Worm (Caenorhabditis elegans) whole organism, early embryonic: Measurements from ENCODE around the gene C17B7.8.

Source experiments
- F13C5.2 ChIP-seq: sonication (generic microtip); optimal IDR thresholded peaks from 2 replicates; lab custom pipeline; 2017; ENCODE audit warnings: mild to moderate bottlenecking, missing genetic modification characterization, inconsistent platforms, missing compliant biosample characterization
- aly-1 ChIP-seq: sonication (generic microtip); optimal IDR thresholded peaks from 2 replicates; lab custom pipeline; 2016; ENCODE audit warnings: missing genetic modification characterization, missing compliant biosample characterization
- ama-1 ChIP-seq: fragments of 150-350 bp; optimal IDR thresholded peaks from 2 replicates; lab custom pipeline; 2014
- ceh-13 ChIP-seq: fragments of 200-800 bp; sonication (Bioruptor generic); optimal IDR thresholded peaks from 2 replicates; lab custom pipeline; 2018; ENCODE audit warnings: mild to moderate bottlenecking, missing genetic modification characterization, missing compliant biosample characterization
- ceh-36 ChIP-seq: sonication (generic microtip); optimal IDR thresholded peaks from 2 replicates; lab custom pipeline; 2016; ENCODE audit warnings: missing genetic modification characterization, inconsistent platforms, missing compliant biosample characterization
- ets-7 ChIP-seq: sonication (generic microtip); optimal IDR thresholded peaks from 2 replicates; lab custom pipeline; 2016; ENCODE audit warnings: missing genotype, missing genetic modification characterization, missing compliant biosample characterization
- flt-1 ChIP-seq: fragments of 200-800 bp; sonication (Bioruptor generic); IDR thresholded peaks from 2 replicates; pipeline ENCODE4 v1.3.6; 2022; ENCODE audit warnings: missing genetic modification characterization, missing compliant biosample characterization
- hmg-4 ChIP-seq: fragments of 200-800 bp; sonication (Bioruptor generic); optimal IDR thresholded peaks from 2 replicates; lab custom pipeline; 2018; ENCODE audit warnings: mild to moderate bottlenecking, missing genetic modification characterization, missing compliant biosample characterization
- hnd-1 ChIP-seq: sonication (generic microtip); optimal IDR thresholded peaks from 2 replicates; lab custom pipeline; 2016; ENCODE audit warnings: missing genetic modification characterization, missing compliant biosample characterization
- pes-1 ChIP-seq: fragments of 200-800 bp; sonication (Bioruptor generic); IDR thresholded peaks from 2 replicates; pipeline ENCODE4 v1.3.6; 2022; ENCODE audit warnings: missing genetic modification reagents, missing genetic modification characterization, missing compliant biosample characterization
- sea-1 ChIP-seq: fragments of 200-800 bp; sonication (Bioruptor generic); conservative IDR thresholded peaks from 2 replicates; pipeline ENCODE4 v1.3.6; 2022; ENCODE audit warnings: missing genetic modification characterization, missing compliant biosample characterization
- tbx-37 ChIP-seq: fragments of 200-800 bp; sonication (Bioruptor generic); conservative IDR thresholded peaks from 2 replicates; pipeline ENCODE4 v1.3.6; 2022; ENCODE audit warnings: missing genetic modification reagents, missing genetic modification characterization, missing compliant biosample characterization
- tra-4 ChIP-seq: sonication (generic microtip); optimal IDR thresholded peaks from 2 replicates; lab custom pipeline; 2017; ENCODE audit warnings: missing genetic modification characterization, missing compliant biosample characterization

DNA sequence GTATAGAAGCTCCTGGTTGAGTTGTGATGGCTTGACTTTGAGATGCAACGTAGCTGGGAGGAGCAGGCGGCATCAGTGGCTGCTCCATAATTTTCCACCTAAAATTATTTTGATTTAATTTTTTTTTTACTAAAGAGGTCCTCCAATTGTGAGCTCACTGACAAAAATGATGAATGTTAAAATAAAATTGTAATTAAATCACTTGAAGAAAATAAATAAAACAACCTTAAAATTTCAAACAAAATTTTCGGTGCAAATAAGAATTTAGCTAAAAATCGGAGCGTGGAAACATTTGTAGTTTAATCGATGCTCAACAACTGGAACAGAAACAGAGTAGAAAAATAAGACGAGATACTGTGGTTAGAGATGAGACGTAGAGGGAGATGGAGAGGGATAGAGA lies 33.0 kb upstream of the C17B7.8 start, which contains the start of gene scrm-3:
- TF ChIP-seq ama-1 (lab: Kevin White, UChicago) (no peak), ceh-36 (tag; lab: Kevin White, UChicago) (no peak), tra-4 (tag; lab: Kevin White, UChicago) (no peak), pes-1 (GFP tag; lab: Robert Waterston, UW) (no peak), hmg-4 (GFP tag; lab: Kevin White, UChicago) (no peak), tbx-37 (GFP tag; lab: Robert Waterston, UW) (no peak), aly-1 (tag; lab: Kevin White, UChicago) (no peak), sea-1 (GFP tag; lab: Robert Waterston, UW) (no peak), flt-1 (no peak), F13C5.2 (tag; lab: Kevin White, UChicago) (no peak), ceh-13 (no peak), ets-7 (tag; lab: Kevin White, UChicago) (no peak), hnd-1 (tag; lab: Kevin White, UChicago) (no peak)
